Worm (Caenorhabditis elegans): Measurements from ENCODE around the gene C45B11.2.

C45B11.2 gene

ce11 chrV:11076403-11076802, 33.9 kb downstream of the C45B11.2 start (continued):
- no peak for TF ChIP-seq F57A8.1 (GFP tag; optimal IDR thresholded peaks at IDR 0.05)
- TF ChIP-seq egl-44 (GFP tag; IDR thresholded peaks at IDR 0.05): 0 out of 2 replicates have a peak, but pooled peaks have one; percentile 28
- 0 out of 2 replicates have a peak, but pooled peaks have one; percentile 70 for TF ChIP-seq ceh-58 (GFP tag; IDR thresholded peaks at IDR 0.05)
- TF ChIP-seq madf-10 (tag; optimal IDR thresholded peaks at IDR 0.05): peak; percentile 31
- TF ChIP-seq pha-4 (tag; optimal IDR thresholded peaks at IDR 0.05): no peak
- TF ChIP-seq cebp-2 (GFP tag; IDR thresholded peaks at IDR 0.05): peak; percentile 92
- no peak for TF ChIP-seq Y53F4B.3 (GFP tag; IDR thresholded peaks at IDR 0.05)
- peak; percentile 11; the same call in 1 of the 2 replicates for TF ChIP-seq ceh-91 (GFP tag; IDR thresholded peaks at IDR 0.05)
- TF ChIP-seq ceh-40 (GFP tag; IDR thresholded peaks at IDR 0.05): 0 out of 2 replicates have a peak, but pooled peaks have one; percentile 32
- TF ChIP-seq B0336.3 (GFP tag; IDR thresholded peaks at IDR 0.05): peak; percentile 93
- TF ChIP-seq aptf-2 (GFP tag; conservative IDR thresholded peaks at IDR 0.05): no peak
- no peak for TF ChIP-seq attf-3 (GFP tag; conservative IDR thresholded peaks at IDR 0.05)
- peak; percentile 96 for TF ChIP-seq F49E8.2 (tag; optimal IDR thresholded peaks at IDR 0.05; ENCODE audit: insufficient read depth)
- no peak for TF ChIP-seq sea-2 (GFP tag; IDR thresholded peaks at IDR 0.05)
- TF ChIP-seq hrde-1 (tag; optimal IDR thresholded peaks at IDR 0.05; ENCODE audit: borderline replicate concordance): peak; percentile 85
- TF ChIP-seq hlh-12 (tag; optimal IDR thresholded peaks at IDR 0.05): no peak
- TF ChIP-seq atf-7 (tag; optimal IDR thresholded peaks at IDR 0.05): peak; percentile 70
- TF ChIP-seq mxl-1 (tag; optimal IDR thresholded peaks at IDR 0.05): no peak
- TF ChIP-seq mes-4 (tag; optimal IDR thresholded peaks at IDR 0.05): no peak
- no peak for TF ChIP-seq sptf-2 (GFP tag; optimal IDR thresholded peaks at IDR 0.05)
- peak; percentile 66 for TF ChIP-seq chd-7 (tag; optimal IDR thresholded peaks at IDR 0.05)
- TF ChIP-seq egrh-3 (GFP tag; IDR thresholded peaks at IDR 0.05): no peak
- TF ChIP-seq bed-1 (GFP tag; IDR thresholded peaks at IDR 0.05): 0 out of 2 replicates have a peak, but pooled peaks have one; percentile 74
- peak; percentile 88 for TF ChIP-seq F52B5.7 (tag; optimal IDR thresholded peaks at IDR 0.05)
- TF ChIP-seq madf-8 (GFP tag; conservative IDR thresholded peaks at IDR 0.05): peak; percentile 9; the same call in 1 of the 2 replicates
- 0 out of 2 replicates have a peak, but pooled peaks have one; percentile 32 for TF ChIP-seq nhr-120 (GFP tag; IDR thresholded peaks at IDR 0.05)
- no peak for TF ChIP-seq dpl-1 (GFP tag; optimal IDR thresholded peaks at IDR 0.05)
- TF ChIP-seq tlf-1 (GFP tag; optimal IDR thresholded peaks at IDR 0.05): peak; percentile 78
- peak; percentile 39 for TF ChIP-seq F23B12.7 (tag; optimal IDR thresholded peaks at IDR 0.05; ENCODE audit: insufficient read depth)
- TF ChIP-seq ztf-26 (tag; optimal IDR thresholded peaks at IDR 0.05): no peak
- peak; percentile 24 for TF ChIP-seq F33H1.4 (GFP tag; IDR thresholded peaks at IDR 0.05)
- TF ChIP-seq ama-1 (optimal IDR thresholded peaks at IDR 0.05): peak; percentile 73
- TF ChIP-seq ama-1 (GFP tag; optimal IDR thresholded peaks at IDR 0.05): no peak
- TF ChIP-seq tbx-9 (tag; optimal IDR thresholded peaks at IDR 0.05; ENCODE audit: borderline replicate concordance): no peak
- peak; percentile 87 for TF ChIP-seq F39B2.1 (GFP tag; IDR thresholded peaks at IDR 0.05)
- TF ChIP-seq F55B11.4 (tag; optimal IDR thresholded peaks at IDR 0.05; ENCODE audit: borderline replicate concordance, insufficient read depth): no peak
- peak; percentile 94 for TF ChIP-seq madf-3 (GFP tag; IDR thresholded peaks at IDR 0.05)
- TF ChIP-seq lin-54 (GFP tag; optimal IDR thresholded peaks at IDR 0.05): peak; percentile 77
- peak; percentile 64 for TF ChIP-seq unc-130 (GFP tag; optimal IDR thresholded peaks at IDR 0.05)
- no peak for TF ChIP-seq ceh-79 (tag; optimal IDR thresholded peaks at IDR 0.05)
- peak; percentile 12 for TF ChIP-seq somi-1 (GFP tag; optimal IDR thresholded peaks at IDR 0.05)
- peak; percentile 57 for TF ChIP-seq C17E4.6 (GFP tag; IDR thresholded peaks at IDR 0.05)
- peak; percentile 67 for TF ChIP-seq die-1 (tag; optimal IDR thresholded peaks at IDR 0.05)
- peak in 1 of 2 experiments; percentile 2 for TF ChIP-seq rec-8 (tag; optimal IDR thresholded peaks at IDR 0.05)
- 0 out of 2 replicates have a peak, but pooled peaks have one; percentile 20 for TF ChIP-seq K11D2.4 (GFP tag; IDR thresholded peaks at IDR 0.05)
- peak; percentile 95 for TF ChIP-seq ekl-4 (GFP tag; IDR thresholded peaks at IDR 0.05)
- TF ChIP-seq nfya-2 (GFP tag; IDR thresholded peaks at IDR 0.05): peak; percentile 78; the same call in 1 of the 2 replicates
- no peak for TF ChIP-seq ztf-6 (GFP tag; IDR thresholded peaks at IDR 0.05)
- TF ChIP-seq F37B4.10 (GFP tag; IDR thresholded peaks at IDR 0.05): no peak

Measured in whole organism, young adult.